Worm (Caenorhabditis elegans): ENCODE results near the gene msp-19.
"Not testable (repeated sequence)": the region's sequence is repeated elsewhere in the genome, so short reads cannot be mapped to it uniquely, and the experiment has no call there.

msp-19 gene

DNA sequence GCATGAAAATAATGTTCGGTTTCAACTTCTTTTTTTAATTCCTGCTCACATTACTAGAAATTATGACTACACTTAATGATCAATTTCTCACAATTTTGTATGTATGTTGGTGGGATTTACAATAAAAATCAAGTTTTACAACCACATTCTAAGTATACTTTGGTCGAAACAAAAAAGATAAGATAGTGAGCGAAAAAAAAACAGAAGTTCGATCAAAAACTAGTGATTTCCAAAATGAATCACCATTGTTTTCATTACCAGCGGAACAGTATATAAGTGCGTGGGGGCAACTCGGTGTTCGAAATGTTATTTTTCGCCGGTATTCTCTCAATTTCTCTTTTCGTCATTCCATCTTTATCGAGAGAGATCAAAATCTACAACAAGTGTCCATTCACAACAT, 29.9 kb upstream of the msp-19 start, which contains the start of gene thn-5:
Gene thn-5, plus strand, starts transcription at position 301 of the 400 bp plus-strand sequence.
- no peak for TF ChIP-seq dpl-1 (GFP tag; optimal IDR thresholded peaks at IDR 0.05)
- TF ChIP-seq Y105C5A.15 (GFP tag; IDR thresholded peaks at IDR 0.05): no peak
- no peak for TF ChIP-seq ceh-20 (GFP tag; IDR thresholded peaks at IDR 0.05)

DNA sequence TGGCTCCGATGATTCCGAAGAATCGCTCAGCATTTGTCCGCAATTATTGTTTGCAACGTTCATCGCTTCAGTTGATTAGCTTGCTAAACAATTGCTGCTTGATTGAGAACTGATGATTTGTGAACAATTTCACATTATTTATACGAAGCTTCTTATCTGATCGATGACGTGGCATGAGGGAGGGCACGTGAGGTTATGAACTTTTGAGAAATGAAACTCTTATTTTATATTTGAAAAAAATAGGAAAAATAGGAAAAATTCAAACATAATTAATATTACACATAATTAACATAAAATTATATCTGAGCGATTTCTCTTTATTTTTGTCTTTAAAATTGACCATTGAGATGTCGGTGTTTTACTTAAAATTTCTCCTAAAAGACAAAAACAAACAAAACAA, 5.7 kb upstream of the msp-19 start, which contains the start of gene F36H12.10:
Gene F36H12.10, minus strand, starts transcription at position 101 of the 400 bp plus-strand sequence.
- not testable (repeated sequence) for TF ChIP-seq aly-2 (tag; optimal IDR thresholded peaks at IDR 0.05); saeg-2 (GFP tag; IDR thresholded peaks at IDR 0.05); R02D3.7 (tag; optimal IDR thresholded peaks at IDR 0.05)

DNA sequence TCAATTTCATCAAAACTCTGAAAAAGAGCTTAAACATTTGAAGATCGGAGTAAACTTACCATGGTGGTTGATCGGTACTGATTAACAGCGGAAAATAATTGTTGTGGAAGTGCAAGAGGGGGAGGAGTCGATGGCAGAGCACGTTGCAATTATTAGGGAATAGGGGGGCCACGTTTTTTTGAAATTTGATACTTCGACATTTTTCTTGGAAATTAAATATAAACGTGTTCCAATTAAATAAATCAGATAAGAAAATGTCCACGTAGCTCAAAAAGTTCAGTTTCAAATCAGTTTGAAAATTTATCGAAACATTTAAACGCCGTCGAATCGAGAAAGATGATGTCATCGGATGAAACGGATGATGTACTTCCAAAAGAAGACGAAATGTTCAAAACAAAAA, 3.7 kb upstream of the msp-19 start, which contains the start of gene F36H12.9:
Gene F36H12.9, plus strand, starts transcription at position 301 of the 400 bp plus-strand sequence.
- TF ChIP-seq ceh-82, zip-2, zag-1 (tag; optimal IDR thresholded peaks at IDR 0.05): not testable (repeated sequence)

DNA sequence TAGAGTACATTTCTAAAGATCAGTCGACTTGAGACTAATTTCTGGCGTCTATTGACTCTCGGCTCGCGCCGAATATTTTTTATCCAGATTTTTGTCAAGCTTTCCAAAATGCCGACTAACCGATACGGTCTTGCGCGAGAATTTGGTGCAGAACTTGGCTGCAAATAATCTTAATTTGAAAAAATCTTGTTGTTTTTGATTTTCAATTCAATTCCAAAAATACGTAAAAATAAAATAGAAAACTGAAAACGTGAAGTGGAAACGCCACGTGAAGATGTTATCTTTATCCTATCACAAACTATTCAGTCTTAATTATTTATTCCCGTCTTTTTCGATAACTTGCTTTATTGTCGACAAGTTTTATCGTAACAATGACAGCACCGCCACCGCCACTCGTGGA, 2.0 kb upstream of the msp-19 start, which contains the start of gene ttbk-2.1:
Gene ttbk-2.1, plus strand, starts transcription at position 301 of the 400 bp plus-strand sequence.
- TF ChIP-seq daf-8 (GFP tag; IDR thresholded peaks at IDR 0.05); F49E8.2 (tag; optimal IDR thresholded peaks at IDR 0.05; ENCODE audit: borderline replicate concordance); lin-39 (tag; optimal IDR thresholded peaks at IDR 0.05): not testable (repeated sequence)

DNA sequence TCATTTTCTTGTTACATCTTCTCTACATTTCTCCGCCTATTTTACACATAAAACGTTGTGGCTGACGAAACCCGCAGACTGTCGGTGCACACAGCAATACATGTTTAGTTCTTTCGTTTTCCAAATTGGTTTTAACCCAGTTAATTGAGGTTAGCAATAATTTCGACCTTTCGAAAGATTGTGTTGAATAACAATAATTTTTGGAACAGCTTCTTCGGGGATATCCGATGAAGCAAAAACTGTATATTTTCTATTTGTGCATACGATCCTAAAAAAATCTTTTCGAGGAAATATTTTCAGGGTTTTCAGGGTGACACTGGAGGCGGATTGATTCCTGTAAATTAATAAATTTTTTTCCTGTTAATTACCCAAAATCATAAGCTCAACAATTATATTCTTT, 1.4 kb downstream of the msp-19 start:
- 0 out of 2 replicates have a peak, but pooled peaks have one; percentile 32 for TF ChIP-seq mdt-29 (GFP tag; IDR thresholded peaks at IDR 0.05)
- TF ChIP-seq unc-62 (GFP tag; optimal IDR thresholded peaks at IDR 0.05 in 1 of 2): peak in 1 of 2 experiments; percentile 57
- not testable (repeated sequence) for TF ChIP-seq unc-62 (tag; optimal IDR thresholded peaks at IDR 0.05)
- peak; percentile 39; the same call in 1 of the 2 replicates for TF ChIP-seq lin-38 (GFP tag; IDR thresholded peaks at IDR 0.05)
- 0 out of 2 replicates have a peak, but pooled peaks have one; percentile 30 for TF ChIP-seq php-3 (GFP tag; IDR thresholded peaks at IDR 0.05)
- TF ChIP-seq T26A8.4 (GFP tag; IDR thresholded peaks at IDR 0.05): peak; percentile 65
- peak; percentile 98 for TF ChIP-seq snpc-1.2 (GFP tag; IDR thresholded peaks at IDR 0.05)

DNA sequence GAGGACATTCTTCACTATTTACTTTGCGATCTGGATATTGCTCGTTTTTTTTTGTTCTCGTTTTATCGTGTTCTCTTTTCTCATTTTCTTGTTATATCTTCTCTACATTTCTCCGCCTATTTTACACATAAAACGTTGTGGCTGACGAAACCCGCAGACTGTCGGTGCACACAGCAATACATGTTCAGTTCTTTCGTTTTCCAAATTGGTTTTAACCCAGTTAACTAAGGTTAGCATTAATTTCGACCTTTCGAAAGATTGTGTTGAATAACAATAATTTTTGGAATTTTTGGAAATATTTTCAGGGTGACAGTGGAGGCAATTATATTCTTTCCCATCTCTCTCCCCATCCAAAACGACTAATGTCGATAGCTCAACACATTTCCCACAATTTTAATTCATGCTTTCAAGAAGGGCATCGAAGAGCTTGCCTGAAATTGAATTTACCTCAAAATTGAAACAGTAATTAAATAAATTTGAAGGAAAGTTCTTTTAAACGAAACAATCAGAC, 4.4 kb downstream of the msp-19 start:
- TF ChIP-seq aha-1 (tag): peak; percentile 57
- TF ChIP-seq ama-1 (optimal IDR thresholded peaks at IDR 0.05): peak; percentile 32
- peak in 1 of 2 experiments; percentile 31 for TF ChIP-seq unc-62 (GFP tag; optimal IDR thresholded peaks at IDR 0.05 in 1 of 2)
- not testable (repeated sequence) for TF ChIP-seq unc-62 (tag; optimal IDR thresholded peaks at IDR 0.05)
- TF ChIP-seq F49E8.2 (tag; optimal IDR thresholded peaks at IDR 0.05; ENCODE audit: borderline replicate concordance): peak; percentile 56
- TF ChIP-seq Y48G9A.11 (GFP tag; IDR thresholded peaks at IDR 0.05): peak; percentile 30; the same call in 1 of the 2 replicates
- 0 out of 2 replicates have a peak, but pooled peaks have one; percentile 35 for TF ChIP-seq ceh-44 (GFP tag; IDR thresholded peaks at IDR 0.05)
- peak; percentile 60 for TF ChIP-seq lin-38 (GFP tag; IDR thresholded peaks at IDR 0.05)
- 0 out of 2 replicates have a peak, but pooled peaks have one; percentile 30 for TF ChIP-seq F44E2.7 (GFP tag; IDR thresholded peaks at IDR 0.05)
- TF ChIP-seq arid-1 (GFP tag; conservative IDR thresholded peaks at IDR 0.05): 0 out of 2 replicates have a peak, but pooled peaks have one; percentile 28
- peak; percentile 97 for TF ChIP-seq snpc-1.2 (GFP tag; IDR thresholded peaks at IDR 0.05)
- TF ChIP-seq Y105C5A.15 (GFP tag; IDR thresholded peaks at IDR 0.05): 0 out of 2 replicates have a peak, but pooled peaks have one; percentile 25
- TF ChIP-seq T26A8.4 (GFP tag; IDR thresholded peaks at IDR 0.05): peak; percentile 77
- TF ChIP-seq mdt-29 (GFP tag; IDR thresholded peaks at IDR 0.05): peak; percentile 72

DNA sequence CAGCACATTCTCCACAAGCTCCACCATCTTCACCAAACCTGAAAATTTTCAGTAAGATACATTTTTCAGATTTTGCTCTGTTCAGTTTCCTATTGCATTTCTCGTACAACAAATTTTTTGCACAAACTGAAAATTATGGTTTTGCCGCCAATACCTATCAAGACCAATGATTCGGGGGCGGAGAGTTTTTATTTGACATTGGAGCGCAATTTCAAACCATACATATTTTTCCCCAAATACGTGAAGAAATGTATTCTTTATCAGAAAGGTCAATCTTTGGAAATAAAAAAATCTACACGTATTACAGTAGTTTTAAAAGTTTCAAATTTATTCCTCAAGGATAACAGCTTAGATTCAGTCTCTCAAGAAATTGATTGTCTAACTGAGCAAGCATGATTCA, 6.1 kb downstream of the msp-19 start, which contains the start of gene F36H12.5:
Gene F36H12.5, plus strand, starts transcription at position 301 of the 400 bp plus-strand sequence.
- TF ChIP-seq jun-1 (tag; optimal IDR thresholded peaks at IDR 0.05): no peak
